Fruit fly (Drosophila melanogaster): ENCODE results near the gene CG33268.

DNA sequence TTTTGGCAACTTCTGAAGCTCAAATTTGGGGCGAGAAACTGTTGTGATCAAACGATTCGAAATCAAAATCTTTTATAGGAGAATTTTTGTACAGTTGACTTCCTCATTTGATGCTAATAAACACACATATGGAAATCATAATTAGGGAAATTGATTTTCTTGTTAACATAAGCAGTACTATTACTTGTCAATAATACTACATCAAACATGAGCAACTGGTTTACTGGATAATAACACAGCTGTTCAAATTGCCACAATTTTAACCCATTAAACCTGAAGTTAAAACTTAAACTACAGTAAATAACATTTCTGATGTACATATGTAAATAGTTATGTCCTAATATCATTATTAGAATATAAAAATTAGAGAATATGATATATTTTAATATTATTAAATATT, 11.1 kb downstream of the CG33268 start, which contains the start of gene CG43390:
- TF ChIP-seq Sp1 (GFP tag; optimal IDR thresholded peaks at IDR 0.05) (no peak), CG32264 (GFP tag; optimal IDR thresholded peaks at IDR 0.05) (no peak), fru (GFP tag; optimal IDR thresholded peaks at IDR 0.05) (no peak), usp (GFP tag; optimal IDR thresholded peaks at IDR 0.05) (no peak), Rel (GFP tag; optimal IDR thresholded peaks at IDR 0.05) (no peak), Rel (tag; optimal IDR thresholded peaks at IDR 0.05) (no peak), dmrt93B (GFP tag; optimal IDR thresholded peaks at IDR 0.05) (no peak), GATAd (GFP tag; optimal IDR thresholded peaks at IDR 0.05) (no peak), ey (GFP tag; optimal IDR thresholded peaks at IDR 0.05) (no peak), Jra (GFP tag; optimal IDR thresholded peaks at IDR 0.05) (no peak), rgr (GFP tag; optimal IDR thresholded peaks at IDR 0.05) (no peak), CrebA (GFP tag; optimal IDR thresholded peaks at IDR 0.05; ENCODE audit: borderline replicate concordance) (no peak), pan (optimal IDR thresholded peaks at IDR 0.05) (no peak)

Measured in whole organism, wandering third instar larva.